Fruit fly (Drosophila melanogaster): Measurements from ENCODE around the gene betaTub85D.

dm6 chr3R:9420439-9421234, 10.6 kb upstream of the betaTub85D start:
- TF ChIP-seq CG17612 (GFP tag; IDR thresholded peaks at IDR 0.05) (no peak), CG8359 (GFP tag; optimal IDR thresholded peaks at IDR 0.05; ENCODE audit: borderline replicate concordance) (no peak), CG8924 (tag; optimal IDR thresholded peaks at IDR 0.05) (no peak), CG17829 (tag; optimal IDR thresholded peaks at IDR 0.05) (no peak), emc (GFP tag; optimal IDR thresholded peaks at IDR 0.05) (no peak), Usf (GFP tag; optimal IDR thresholded peaks at IDR 0.05) (no peak), seq (GFP tag; IDR thresholded peaks at IDR 0.05) (no peak), usp (GFP tag; optimal IDR thresholded peaks at IDR 0.05) (no peak), gem (tag; optimal IDR thresholded peaks at IDR 0.05) (peak; percentile 26), gsb-n (tag; optimal IDR thresholded peaks at IDR 0.05) (no peak), dm (GFP tag; optimal IDR thresholded peaks at IDR 0.05) (no peak), vnd (GFP tag; IDR thresholded peaks at IDR 0.05; ENCODE audit: partially characterized antibody) (no peak), CG7839 (tag; optimal IDR thresholded peaks at IDR 0.05) (peak; percentile 4), CTCF (GFP tag; optimal IDR thresholded peaks at IDR 0.05) (no peak)

All from whole organism, embryonic.